Worm (Caenorhabditis elegans) whole organism, L4/young adult: ENCODE data around the gene Y54G11A.17.
"Not testable (repeated sequence)": the region's sequence is repeated elsewhere in the genome, so short reads cannot be mapped to it uniquely, and the experiment has no call there.

Experiments used
- W03F9.2 ChIP-seq: fragments of 150-350 bp; optimal IDR thresholded peaks from 2 replicates; lab custom pipeline; 2014; ENCODE audit warnings: missing biosample characterization, missing genetic modification characterization
- dao-5 ChIP-seq: sonication (generic microtip); optimal IDR thresholded peaks from 2 replicates; lab custom pipeline; 2016; ENCODE audit warnings: missing genotype, missing genetic modification characterization, moderate library complexity, missing compliant biosample characterization
- him-1 ChIP-seq: sonication (generic microtip); optimal IDR thresholded peaks from 2 replicates; lab custom pipeline; 2016; ENCODE audit warnings: missing genotype, missing genetic modification reagents, missing genetic modification characterization, missing compliant biosample characterization

- TF ChIP-seq him-1; W03F9.2; dao-5 (tag; lab: Kevin White, UChicago): not testable (repeated sequence)
Measured at ce11 chrII:14346243-14346642, 3.0 kb downstream of the Y54G11A.17 start, which contains the start of gene Y54G11A.9.
